Fruit fly (Drosophila melanogaster) whole organism, embryonic: ENCODE results near the gene PK1-R.
A peak's percentile ranks its signal among the peaks of the same experiment; 100 is the strongest.

Source experiments
- Awh ChIP-seq: fragments of 200-800 bp; sonication (Bioruptor generic); IDR thresholded peaks from 2 replicates; pipeline ENCODE4, ENCODE4 v1.3.6; 2022; ENCODE audit warnings: missing biosample characterization, missing genetic modification characterization
- B-H2 ChIP-seq: fragments of 200-800 bp; sonication (Bioruptor generic); optimal IDR thresholded peaks from 2 replicates; lab custom pipeline; 2018; ENCODE audit warnings: missing biosample characterization, mild to moderate bottlenecking, missing genetic modification characterization
- BEAF-32 ChIP-seq: fragments of 200-800 bp; sonication (Bioruptor generic); optimal IDR thresholded peaks from 3 replicates; lab custom pipeline; 2017; ENCODE audit warnings: missing biosample characterization, missing genetic modification characterization, mild to moderate bottlenecking, moderate library complexity, missing genetic modification reagents
- Bteb2 ChIP-seq: fragments of 200-800 bp; sonication (Bioruptor generic); optimal IDR thresholded peaks from 2 replicates; lab custom pipeline; 2016; ENCODE audit warnings: missing biosample characterization, missing genetic modification characterization
- CG10147 ChIP-seq: fragments of 200-800 bp; sonication (Bioruptor generic); optimal IDR thresholded peaks from 2 replicates; lab custom pipeline; 2019; ENCODE audit warnings: missing biosample characterization, mild to moderate bottlenecking, missing genetic modification characterization, moderate library complexity
- CG10321 ChIP-seq: fragments of 200-800 bp; sonication (Bioruptor generic); IDR thresholded peaks from 2 replicates; pipeline ENCODE4 v1.3.6; 2022; ENCODE audit warnings: missing biosample characterization, missing genetic modification characterization
- CG11247 ChIP-seq: fragments of 200-800 bp; sonication (Bioruptor generic); IDR thresholded peaks from 2 replicates; pipeline ENCODE4 v1.3.6; 2022; ENCODE audit warnings: missing biosample characterization, missing genetic modification characterization
- CG12104 ChIP-seq: fragments of 200-800 bp; sonication (Bioruptor generic); optimal IDR thresholded peaks from 3 replicates; lab custom pipeline; 2016; ENCODE audit warnings: missing biosample characterization, missing genetic modification characterization
- CG12299 ChIP-seq: fragments of 200-800 bp; sonication (Bioruptor generic); optimal IDR thresholded peaks from 2 replicates; lab custom pipeline; 2018; ENCODE audit warnings: missing biosample characterization, mild to moderate bottlenecking, missing genetic modification characterization
- CG12391 ChIP-seq: fragments of 200-800 bp; sonication (Bioruptor generic); optimal IDR thresholded peaks from 3 replicates; lab custom pipeline; 2018; ENCODE audit warnings: missing biosample characterization, mild to moderate bottlenecking, missing genetic modification characterization, moderate library complexity
- CG15514 ChIP-seq: fragments of 200-800 bp; sonication (Bioruptor generic); optimal IDR thresholded peaks from 3 replicates; lab custom pipeline; 2017; ENCODE audit warnings: missing biosample characterization, missing genetic modification characterization, mild to moderate bottlenecking, moderate library complexity, missing genetic modification reagents
- CG17568 ChIP-seq: fragments of 200-800 bp; sonication (Bioruptor generic); optimal IDR thresholded peaks from 2 replicates; lab custom pipeline; 2018; ENCODE audit warnings: missing biosample characterization, mild to moderate bottlenecking, missing genetic modification characterization, moderate library complexity
- CG2712 ChIP-seq: fragments of 200-800 bp; optimal IDR thresholded peaks from 3 replicates; lab custom pipeline; 2019; ENCODE audit warnings: missing biosample characterization, mild to moderate bottlenecking, missing genetic modification characterization, moderate library complexity
- CG30020 ChIP-seq: fragments of 200-800 bp; optimal IDR thresholded peaks from 2 replicates; lab custom pipeline; 2019; ENCODE audit warnings: missing biosample characterization, mild to moderate bottlenecking, missing genetic modification characterization, moderate library complexity
- CG32772 ChIP-seq: fragments of 200-800 bp; sonication (Bioruptor generic); IDR thresholded peaks from 2 replicates; pipeline ENCODE4 v1.3.6; 2022; ENCODE audit warnings: missing biosample characterization, missing genetic modification characterization
- CG33213 ChIP-seq: fragments of 200-800 bp; sonication (Bioruptor generic); optimal IDR thresholded peaks from 3 replicates; lab custom pipeline; 2016; ENCODE audit warnings: missing biosample characterization, missing genetic modification characterization
- CG4820 ChIP-seq: fragments of 200-800 bp; sonication (Bioruptor generic); optimal IDR thresholded peaks from 3 replicates; lab custom pipeline; 2016; ENCODE audit warnings: missing biosample characterization, missing genetic modification characterization
- CG7928 ChIP-seq: fragments of 200-800 bp; sonication (Bioruptor generic); optimal IDR thresholded peaks from 2 replicates; lab custom pipeline; 2017; ENCODE audit warnings: missing biosample characterization, mild to moderate bottlenecking, missing genetic modification characterization
- Camta ChIP-seq: fragments of 200-800 bp; sonication (Bioruptor generic); optimal IDR thresholded peaks from 2 replicates; lab custom pipeline; 2016; ENCODE audit warnings: missing biosample characterization, missing genetic modification characterization
- CrebB ChIP-seq: fragments of 200-800 bp; sonication (Bioruptor generic); optimal IDR thresholded peaks from 3 replicates; lab custom pipeline; 2018; ENCODE audit warnings: missing biosample characterization, mild to moderate bottlenecking, missing genetic modification characterization
- D19A ChIP-seq: fragments of 200-800 bp; optimal IDR thresholded peaks from 3 replicates; lab custom pipeline; 2019; ENCODE audit warnings: missing biosample characterization, mild to moderate bottlenecking, missing genetic modification characterization, moderate library complexity
- Dip2 ChIP-seq: fragments of 200-800 bp; sonication (Bioruptor generic); IDR thresholded peaks from 2 replicates; pipeline ENCODE4 v1.3.6; 2022; ENCODE audit warnings: missing biosample characterization, missing genetic modification characterization
- Dll ChIP-seq: fragments of 200-800 bp; sonication (Bioruptor generic); IDR thresholded peaks from 4 replicates; pipeline ENCODE4 v1.3.6; 2022; ENCODE audit warnings: missing biosample characterization, missing genetic modification characterization; ENCODE audit not compliant: partially characterized antibody
- Hr3 ChIP-seq: fragments of 200-800 bp; sonication (Bioruptor generic); optimal IDR thresholded peaks from 3 replicates; lab custom pipeline; 2016; ENCODE audit warnings: missing biosample characterization, missing genetic modification characterization
- Hr39 ChIP-seq: fragments of >200 bp; optimal IDR thresholded peaks from 2 replicates; lab custom pipeline; 2017
- Lpt ChIP-seq: fragments of >200 bp; optimal IDR thresholded peaks from 2 replicates; lab custom pipeline; 2018; ENCODE audit warnings: missing biosample characterization, missing genetic modification characterization
- Trl ChIP-seq, 3 experiments: fragments of >200 bp in 2 of 3; fragments of 200-800 bp in 1 of 3; sonication (Bioruptor generic) in 1 of 3; optimal IDR thresholded peaks; 2 replicates in 1 of 3; 3 replicates in 2 of 3; lab custom pipeline; 2016 to 2017; ENCODE audit warnings: missing biosample characterization in 1 of 3, missing genetic modification characterization in 1 of 3
- Xbp1 ChIP-seq: fragments of 200-800 bp; sonication (Bioruptor generic); optimal IDR thresholded peaks from 3 replicates; lab custom pipeline; 2016; ENCODE audit warnings: missing biosample characterization, mild to moderate bottlenecking, missing genetic modification characterization
- ab ChIP-seq: fragments of 200-800 bp; sonication (Bioruptor generic); optimal IDR thresholded peaks from 2 replicates; lab custom pipeline; 2016; ENCODE audit warnings: missing biosample characterization, missing genetic modification characterization
- abd-A ChIP-seq: fragments of 200-800 bp; sonication (Bioruptor generic); optimal IDR thresholded peaks from 3 replicates; lab custom pipeline; 2019; ENCODE audit warnings: missing biosample characterization, mild to moderate bottlenecking, missing genetic modification characterization, moderate library complexity
- aop ChIP-seq: fragments of 200-800 bp; sonication (Bioruptor generic); IDR thresholded peaks from 2 replicates; pipeline ENCODE4 v1.3.6; 2022; ENCODE audit warnings: missing biosample characterization, missing genetic modification characterization
- chif ChIP-seq, 2 experiments: fragments of 200-800 bp; sonication (Bioruptor generic); optimal IDR thresholded peaks; 3 replicates each; lab custom pipeline; 2016; ENCODE audit warnings: missing biosample characterization in 2 of 2, missing genetic modification characterization in 2 of 2
- crp ChIP-seq, 2 experiments: fragments of 200-800 bp; sonication (Bioruptor generic); optimal IDR thresholded peaks; 2 replicates in 1 of 2; 3 replicates in 1 of 2; lab custom pipeline; 2017; ENCODE audit warnings: missing biosample characterization in 2 of 2, missing genetic modification characterization in 2 of 2, mild to moderate bottlenecking in 1 of 2, moderate library complexity in 1 of 2
- dati ChIP-seq: fragments of 200-800 bp; sonication (Bioruptor generic); IDR thresholded peaks from 2 replicates; pipeline ENCODE4 v1.3.6; 2022; ENCODE audit warnings: missing biosample characterization, missing genetic modification characterization
- ewg ChIP-seq: fragments of 200-800 bp; sonication (Bioruptor generic); optimal IDR thresholded peaks from 3 replicates; lab custom pipeline; 2017; ENCODE audit warnings: mild to moderate bottlenecking, missing biosample characterization, missing genetic modification reagents, missing genetic modification characterization
- ham ChIP-seq: fragments of 200-800 bp; sonication (Bioruptor generic); IDR thresholded peaks from 2 replicates; pipeline ENCODE4 v1.3.6; 2022; ENCODE audit warnings: missing biosample characterization, missing genetic modification characterization
- hkb ChIP-seq, 2 experiments: fragments of 200-800 bp in 1 of 2; fragments of >200 bp in 1 of 2; sonication (Bioruptor generic) in 1 of 2; IDR thresholded peaks in 1 of 2; optimal IDR thresholded peaks in 1 of 2; 2 replicates each; pipeline versions ENCODE4 v1.3.6 to Lab custom; 2017 to 2022; ENCODE audit warnings: missing biosample characterization in 1 of 2, missing genetic modification characterization in 1 of 2
- jigr1 ChIP-seq: fragments of 200-800 bp; sonication (Bioruptor generic); IDR thresholded peaks from 3 replicates; pipeline ENCODE4 v1.3.6; 2022; ENCODE audit warnings: missing biosample characterization, missing genetic modification characterization
- jumu ChIP-seq: fragments of 200-800 bp; sonication (Bioruptor generic); optimal IDR thresholded peaks from 3 replicates; lab custom pipeline; 2016; ENCODE audit warnings: missing biosample characterization, missing genetic modification characterization
- lab ChIP-seq: fragments of 200-800 bp; sonication (Bioruptor generic); optimal IDR thresholded peaks from 3 replicates; lab custom pipeline; 2017; ENCODE audit warnings: missing biosample characterization, missing genetic modification characterization, mild to moderate bottlenecking, moderate library complexity, missing genetic modification reagents
- pita ChIP-seq: fragments of 200-800 bp; sonication (Bioruptor generic); optimal IDR thresholded peaks from 2 replicates; lab custom pipeline; 2017; ENCODE audit warnings: missing biosample characterization, mild to moderate bottlenecking, missing genetic modification characterization
- repo ChIP-seq: fragments of 200-800 bp; sonication (Bioruptor generic); optimal IDR thresholded peaks from 2 replicates; lab custom pipeline; 2016; ENCODE audit warnings: missing biosample characterization, missing genetic modification characterization
- slp2 ChIP-seq: fragments of 200-800 bp; sonication (Bioruptor generic); optimal IDR thresholded peaks from 2 replicates; lab custom pipeline; 2016; ENCODE audit warnings: missing biosample characterization, missing genetic modification characterization
- so ChIP-seq: fragments of 200-800 bp; sonication (Bioruptor generic); IDR thresholded peaks from 3 replicates; pipeline ENCODE4 v1.3.6; 2022; ENCODE audit warnings: missing biosample characterization, missing genetic modification characterization
- ssp ChIP-seq: fragments of 200-800 bp; sonication (Bioruptor generic); IDR thresholded peaks from 2 replicates; pipeline ENCODE4 v1.3.6; 2022; ENCODE audit warnings: missing biosample characterization, missing genetic modification characterization
- sug ChIP-seq: fragments of 200-800 bp; optimal IDR thresholded peaks from 2 replicates; lab custom pipeline; 2019; ENCODE audit warnings: missing biosample characterization, mild to moderate bottlenecking, missing genetic modification characterization, moderate library complexity

PK1-R gene

DNA sequence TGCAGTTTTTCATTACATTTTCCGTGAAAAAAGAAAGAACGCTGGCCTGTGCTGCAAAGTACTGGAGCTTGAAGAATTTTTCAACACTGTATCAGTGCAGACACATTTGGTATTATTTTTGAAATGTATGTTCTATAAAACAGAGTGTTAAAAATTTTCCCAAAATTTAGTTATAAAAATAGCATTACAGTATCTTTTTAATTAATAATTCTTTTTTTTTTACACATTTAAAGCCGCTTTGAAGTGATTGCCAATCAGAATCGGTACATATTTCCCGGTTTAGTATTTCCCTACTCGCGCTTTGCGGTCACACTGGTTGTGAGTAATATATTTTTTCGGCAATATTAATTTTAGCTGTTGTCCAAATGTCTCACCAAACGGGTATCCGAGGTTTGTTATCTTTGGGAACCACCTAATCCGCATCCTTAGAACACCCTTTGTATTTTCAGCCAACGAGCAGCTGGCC, 19.5 kb upstream of the PK1-R start, which contains the start of the genes Abi and twf (continued):
- TF ChIP-seq sug (tag; lab: Kevin White, UChicago) (no peak), Hr3 (peak; percentile 72), CG12104 (GFP tag; lab: Kevin White, UChicago) (peak; percentile 54), CG33213 (GFP tag; lab: Kevin White, UChicago) (peak; percentile 29), jigr1 (GFP tag; lab: Robert Waterston, UW) (no peak), CG32772 (GFP tag; lab: Robert Waterston, UW) (peak; percentile 39), Dip2 (no peak), D19A (tag; lab: Kevin White, UChicago) (no peak), Hr39 (lab: Kevin White, UChicago) (no peak), ewg (peak; percentile 50), ab (GFP tag; lab: Kevin White, UChicago) (no peak), slp2 (GFP tag; lab: Kevin White, UChicago) (peak; percentile 50), Xbp1 (GFP tag; lab: Kevin White, UChicago) (peak; percentile 79), Camta (GFP tag; lab: Kevin White, UChicago) (peak; percentile 64), crp (GFP tag; optimal IDR thresholded peaks at IDR 0.05; lab: Kevin White, UChicago) (peak in 1 of 2 experiments; percentile 56), so (GFP tag; lab: Robert Waterston, UW) (no peak), CG4820 (GFP tag; lab: Kevin White, UChicago) (peak; percentile 73), CG10147 (GFP tag; lab: Kevin White, UChicago) (peak; percentile 61), CG12299 (tag; lab: Kevin White, UChicago) (peak; percentile 20), CG30020 (peak; percentile 59), Trl (optimal IDR thresholded peaks at IDR 0.05; lab: Kevin White, UChicago) (no peak), Trl (GFP tag; optimal IDR thresholded peaks at IDR 0.05; lab: Kevin White, UChicago) (peak; percentile 27), dati (GFP tag; lab: Robert Waterston, UW) (no peak), CG15514 (GFP tag; lab: Kevin White, UChicago) (peak; percentile 62), BEAF-32 (GFP tag; lab: Kevin White, UChicago) (peak; percentile 34), aop (GFP tag; lab: Robert Waterston, UW) (no peak), CG17568 (GFP tag; lab: Kevin White, UChicago) (peak; percentile 2), hkb (optimal IDR thresholded peaks at IDR 0.05; lab: Kevin White, UChicago) (peak; percentile 76), hkb (GFP tag; IDR thresholded peaks at IDR 0.05; lab: Robert Waterston, UW) (peak; percentile 63), Bteb2 (GFP tag; lab: Kevin White, UChicago) (peak; percentile 52), CG7928 (no peak), ham (no peak), CG11247 (GFP tag; lab: Robert Waterston, UW) (peak; percentile 61), CG2712 (tag; lab: Kevin White, UChicago) (peak; percentile 74), lab (peak; percentile 78), chif (GFP tag; optimal IDR thresholded peaks at IDR 0.05; lab: Kevin White, UChicago) (peak; percentile 22 to 63), Lpt (GFP tag; lab: Kevin White, UChicago) (no peak), abd-A (tag; lab: Kevin White, UChicago) (no peak), jumu (GFP tag; lab: Kevin White, UChicago) (peak; percentile 51), ssp (GFP tag; lab: Robert Waterston, UW) (peak; percentile 45), CG12391 (peak; percentile 87), pita (GFP tag; lab: Kevin White, UChicago) (no peak), Awh (peak; percentile 28; the same call in 1 of the 2 replicates), CG10321 (GFP tag; lab: Robert Waterston, UW) (no peak), Dll (0 out of 4 replicates have a peak, but pooled peaks have one; percentile 21), CrebB (tag; lab: Kevin White, UChicago) (peak; percentile 8), repo (GFP tag; lab: Kevin White, UChicago) (no peak), B-H2 (peak; percentile 72)
